Worm (Caenorhabditis elegans) whole organism, mixed stage, embryonic: Measurements from ENCODE around the gene F13D11.4.

Experiments used
- M03D4.4 ChIP-seq: sonication (generic microtip); optimal IDR thresholded peaks from 2 replicates; lab custom pipeline; 2017; ENCODE audit warnings: mild to moderate bottlenecking, missing genetic modification characterization, missing compliant biosample characterization
- bed-3 ChIP-seq: fragments of 200-800 bp; sonication (Bioruptor generic); optimal IDR thresholded peaks from 3 replicates; lab custom pipeline; 2018; ENCODE audit warnings: mild to moderate bottlenecking, missing genetic modification characterization, moderate library complexity, missing compliant biosample characterization
- blmp-1 ChIP-seq: fragments of 150-350 bp; optimal IDR thresholded peaks from 2 replicates; lab custom pipeline; 2014; ENCODE audit warnings: missing biosample characterization, missing genetic modification characterization
- ceh-39 ChIP-seq: fragments of 150-350 bp; optimal IDR thresholded peaks from 2 replicates; lab custom pipeline; 2014; ENCODE audit warnings: missing biosample characterization, missing genetic modification characterization
- ceh-43 ChIP-seq: fragments of 200-800 bp; sonication (Bioruptor generic); optimal IDR thresholded peaks from 2 replicates; lab custom pipeline; 2018; ENCODE audit warnings: mild to moderate bottlenecking, missing genetic modification characterization, moderate library complexity, missing compliant biosample characterization
- ceh-83 ChIP-seq: fragments of 200-800 bp; sonication (Bioruptor generic); optimal IDR thresholded peaks from 2 replicates; lab custom pipeline; 2018; ENCODE audit warnings: mild to moderate bottlenecking, missing genetic modification characterization, missing compliant biosample characterization
- ces-1 ChIP-seq: fragments of 150-350 bp; optimal IDR thresholded peaks from 2 replicates; lab custom pipeline; 2014; ENCODE audit warnings: missing biosample characterization, missing genetic modification reagents, missing genetic modification characterization
- cnd-1 ChIP-seq: fragments of 200-800 bp; sonication (Bioruptor generic); optimal IDR thresholded peaks from 2 replicates; lab custom pipeline; 2018; ENCODE audit warnings: mild to moderate bottlenecking, missing genetic modification characterization, missing compliant biosample characterization
- drap-1 ChIP-seq: fragments of 200-800 bp; sonication (Bioruptor generic); optimal IDR thresholded peaks from 3 replicates; lab custom pipeline; 2018; ENCODE audit warnings: mild to moderate bottlenecking, missing genetic modification characterization, missing compliant biosample characterization
- elt-1 ChIP-seq: sonication (generic microtip); optimal IDR thresholded peaks from 2 replicates; lab custom pipeline; 2017; ENCODE audit warnings: missing genetic modification characterization, mild to moderate bottlenecking, missing compliant biosample characterization, antibody characterized with exemption, moderate library complexity, borderline replicate concordance; ENCODE audit not compliant: insufficient read depth
- elt-3 ChIP-seq: fragments of 150-350 bp; optimal IDR thresholded peaks from 2 replicates; lab custom pipeline; 2014; ENCODE audit warnings: missing biosample characterization, missing genetic modification characterization
- flh-1 ChIP-seq: fragments of 200-800 bp; sonication (Bioruptor generic); optimal IDR thresholded peaks from 2 replicates; lab custom pipeline; 2018; ENCODE audit warnings: mild to moderate bottlenecking, missing genetic modification characterization, moderate library complexity, missing compliant biosample characterization
- ham-2 ChIP-seq: fragments of 200-800 bp; sonication (Bioruptor generic); optimal IDR thresholded peaks from 2 replicates; lab custom pipeline; 2018; ENCODE audit warnings: mild to moderate bottlenecking, missing genetic modification characterization, missing compliant biosample characterization
- hlh-1 ChIP-seq: fragments of 150-350 bp; optimal IDR thresholded peaks from 2 replicates; lab custom pipeline; 2014; ENCODE audit warnings: missing biosample characterization, missing genetic modification reagents, missing genetic modification characterization
- lin-13 ChIP-seq: fragments of 150-350 bp; optimal IDR thresholded peaks from 2 replicates; lab custom pipeline; 2014; ENCODE audit warnings: missing biosample characterization, missing genetic modification characterization
- lin-32 ChIP-seq: fragments of 200-800 bp; sonication (Bioruptor generic); optimal IDR thresholded peaks from 2 replicates; lab custom pipeline; 2018; ENCODE audit warnings: mild to moderate bottlenecking, missing genetic modification characterization, missing compliant biosample characterization
- lsy-2 ChIP-seq: fragments of 150-350 bp; optimal IDR thresholded peaks from 2 replicates; lab custom pipeline; 2014; ENCODE audit warnings: missing biosample characterization, missing genetic modification characterization
- mab-5 ChIP-seq: fragments of 150-350 bp; optimal IDR thresholded peaks from 2 replicates; lab custom pipeline; 2014; ENCODE audit warnings: missing biosample characterization, missing genetic modification characterization
- mep-1 ChIP-seq: fragments of 150-350 bp; optimal IDR thresholded peaks from 2 replicates; lab custom pipeline; 2017; ENCODE audit warnings: missing biosample characterization, missing genetic modification reagents, missing genetic modification characterization, inconsistent platforms
- mls-2 ChIP-seq: sonication (generic microtip); optimal IDR thresholded peaks from 2 replicates; lab custom pipeline; 2016; ENCODE audit warnings: mild to moderate bottlenecking, missing genetic modification characterization, moderate library complexity, missing compliant biosample characterization
- nhr-12 ChIP-seq: fragments of 150-350 bp; optimal IDR thresholded peaks from 2 replicates; lab custom pipeline; 2014; ENCODE audit warnings: missing biosample characterization, missing genetic modification characterization
- nhr-2 ChIP-seq: fragments of 150-350 bp; optimal IDR thresholded peaks from 2 replicates; lab custom pipeline; 2014; ENCODE audit warnings: missing biosample characterization, missing genetic modification characterization
- nhr-237 ChIP-seq: fragments of 150-350 bp; optimal IDR thresholded peaks from 2 replicates; lab custom pipeline; 2014; ENCODE audit warnings: missing biosample characterization, missing genetic modification characterization
- nhr-28 ChIP-seq: fragments of 150-350 bp; optimal IDR thresholded peaks from 2 replicates; lab custom pipeline; 2014; ENCODE audit warnings: missing biosample characterization, missing genetic modification characterization
- nhr-76 ChIP-seq: sonication (generic microtip); optimal IDR thresholded peaks from 2 replicates; lab custom pipeline; 2017; ENCODE audit warnings: missing biosample characterization, missing genetic modification characterization
- pha-4 ChIP-seq: fragments of 150-350 bp; optimal IDR thresholded peaks from 2 replicates; lab custom pipeline; 2018; ENCODE audit warnings: missing biosample characterization, missing genetic modification reagents, missing genetic modification characterization
- sem-2 ChIP-seq: fragments of 200-800 bp; sonication (Bioruptor generic); optimal IDR thresholded peaks from 2 replicates; lab custom pipeline; 2018; ENCODE audit warnings: mild to moderate bottlenecking, missing genetic modification characterization, missing compliant biosample characterization
- snpc-4 ChIP-seq: fragments of 150-350 bp; optimal IDR thresholded peaks from 2 replicates; lab custom pipeline; 2014; ENCODE audit warnings: missing biosample characterization, missing genetic modification characterization
- sptf-1 ChIP-seq: sonication (generic microtip); optimal IDR thresholded peaks from 2 replicates; lab custom pipeline; 2017; ENCODE audit warnings: mild to moderate bottlenecking, missing genetic modification characterization, moderate library complexity, missing compliant biosample characterization
- tbx-8 ChIP-seq: fragments of 200-800 bp; sonication (Bioruptor generic); optimal IDR thresholded peaks from 2 replicates; lab custom pipeline; 2018; ENCODE audit warnings: mild to moderate bottlenecking, missing genetic modification characterization, moderate library complexity, missing compliant biosample characterization
- unc-120 ChIP-seq: sonication (generic microtip); optimal IDR thresholded peaks from 2 replicates; lab custom pipeline; 2017; ENCODE audit warnings: missing genetic modification characterization, missing compliant biosample characterization; ENCODE audit not compliant: poor library complexity, severe bottlenecking
- unc-39 ChIP-seq: fragments of 150-350 bp; optimal IDR thresholded peaks from 2 replicates; lab custom pipeline; 2014; ENCODE audit warnings: missing biosample characterization, missing genetic modification characterization
- unc-62 ChIP-seq: fragments of 150-350 bp; optimal IDR thresholded peaks from 2 replicates; lab custom pipeline; 2014; ENCODE audit warnings: missing biosample characterization, missing genetic modification reagents, missing genetic modification characterization
- zip-8 ChIP-seq: fragments of 150-350 bp; optimal IDR thresholded peaks from 2 replicates; lab custom pipeline; 2014; ENCODE audit warnings: missing biosample characterization, missing genetic modification characterization
- ztf-11 ChIP-seq: fragments of 150-350 bp; optimal IDR thresholded peaks from 2 replicates; lab custom pipeline; 2014; ENCODE audit warnings: missing biosample characterization, missing genetic modification characterization

The F13D11.4 gene

DNA sequence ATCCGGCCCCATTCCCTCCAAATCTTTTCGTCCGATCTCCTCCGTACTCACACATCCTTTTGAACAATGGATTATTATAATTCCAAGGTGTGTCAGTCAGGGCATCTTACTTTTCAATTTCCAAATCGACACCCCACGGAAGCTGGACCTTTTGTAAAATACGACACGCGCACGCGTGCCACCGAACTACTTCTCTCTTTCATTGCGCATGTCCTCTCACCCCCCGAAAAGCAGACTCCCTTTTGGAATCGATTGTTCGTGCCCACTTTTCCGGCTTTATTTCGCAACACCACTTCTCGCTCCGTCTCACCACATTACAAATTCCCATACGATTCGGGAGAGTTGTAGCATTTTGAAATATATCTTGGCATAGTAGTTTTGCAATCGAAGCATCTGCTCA lies 12.7 kb upstream of the F13D11.4 start:
- peak; percentile 36 for TF ChIP-seq ces-1
- no peak for TF ChIP-seq unc-120 (tag; lab: Kevin White, UChicago)

DNA sequence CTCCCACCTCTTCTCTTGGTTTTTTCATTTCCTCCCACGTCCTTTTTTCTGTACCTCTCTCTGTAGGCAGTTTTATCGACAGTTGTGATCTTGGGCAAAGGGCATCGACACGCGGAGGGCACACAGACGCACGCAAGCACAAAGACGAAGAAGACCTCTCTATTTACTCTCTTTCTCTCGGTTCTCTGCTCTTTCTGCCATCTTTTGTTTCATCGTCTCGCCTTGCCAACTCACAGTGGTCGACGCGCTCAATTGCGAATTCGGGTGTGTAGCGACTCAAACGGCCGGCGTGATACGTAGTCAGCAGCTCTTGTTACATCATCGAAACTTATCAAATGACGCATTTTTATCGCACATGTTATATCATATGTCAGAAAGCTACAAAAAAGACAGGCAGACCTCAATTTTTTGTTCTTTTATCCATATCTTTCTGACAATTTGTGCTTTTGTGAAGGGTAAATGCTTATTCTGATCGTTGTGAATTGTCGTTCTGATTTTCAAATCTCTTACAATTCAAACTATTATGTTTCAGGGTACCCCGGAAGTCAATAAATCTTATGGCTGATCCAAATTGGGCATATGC lies 6.5 kb upstream of the F13D11.4 start, which contains the start of gene puf-9:
Gene puf-9 (plus strand): TSS at position 533 of the 583 bp plus-strand sequence.
- peak; percentile 77 for TF ChIP-seq elt-3
- peak; percentile 64 for TF ChIP-seq tbx-8
- TF ChIP-seq unc-120 (tag; lab: Kevin White, UChicago) = peak; percentile 82
- peak; percentile 32 for TF ChIP-seq nhr-12 (tag; lab: Kevin White, UChicago)
- TF ChIP-seq lsy-2 (tag; lab: Kevin White, UChicago) = peak; percentile 85
- peak; percentile 95 for TF ChIP-seq ceh-39
- TF ChIP-seq lin-32 (GFP tag; lab: Kevin White, UChicago) = no peak
- TF ChIP-seq ceh-83 (GFP tag; lab: Kevin White, UChicago) = no peak
- peak; percentile 86 for TF ChIP-seq mls-2 (tag; lab: Kevin White, UChicago)
- TF ChIP-seq snpc-4 (tag; lab: Kevin White, UChicago) = no peak
- TF ChIP-seq elt-1 (tag; lab: Kevin White, UChicago) = peak; percentile 58
- peak; percentile 9 for TF ChIP-seq mab-5 (tag; lab: Kevin White, UChicago)
- peak; percentile 82 for TF ChIP-seq sptf-1 (tag; lab: Kevin White, UChicago)
- peak; percentile 80 for TF ChIP-seq ztf-11 (tag; lab: Kevin White, UChicago)
- TF ChIP-seq ham-2 (GFP tag; lab: Kevin White, UChicago) = peak; percentile 55
- TF ChIP-seq lin-13 = peak; percentile 93
- no peak for TF ChIP-seq flh-1 (GFP tag; lab: Kevin White, UChicago)
- TF ChIP-seq blmp-1 = no peak
- peak; percentile 99 for TF ChIP-seq mep-1 (tag; lab: Kevin White, UChicago)
- peak; percentile 68 for TF ChIP-seq nhr-2 (tag; lab: Kevin White, UChicago)
- peak; percentile 80 for TF ChIP-seq unc-39 (tag; lab: Kevin White, UChicago)
- peak; percentile 15 for TF ChIP-seq nhr-76 (tag; lab: Kevin White, UChicago)
- TF ChIP-seq nhr-28 (tag; lab: Kevin White, UChicago) = no peak
- peak; percentile 83 for TF ChIP-seq drap-1 (GFP tag; lab: Kevin White, UChicago)
- TF ChIP-seq sem-2 (GFP tag; lab: Kevin White, UChicago) = no peak
- TF ChIP-seq hlh-1 (tag; lab: Kevin White, UChicago) = peak; percentile 87
- no peak for TF ChIP-seq bed-3 (GFP tag; lab: Kevin White, UChicago)
- peak; percentile 36 for TF ChIP-seq M03D4.4 (tag; lab: Kevin White, UChicago)
- TF ChIP-seq ces-1 = peak; percentile 53
- TF ChIP-seq ceh-43 = no peak
- TF ChIP-seq cnd-1 (tag; lab: Kevin White, UChicago) = peak; percentile 79
- TF ChIP-seq nhr-237 (tag; lab: Kevin White, UChicago) = peak; percentile 94
- TF ChIP-seq unc-62 (GFP tag; lab: Kevin White, UChicago) = peak; percentile 93
- peak; percentile 98 for TF ChIP-seq pha-4 (tag; lab: Kevin White, UChicago)
- TF ChIP-seq zip-8 (tag; lab: Kevin White, UChicago) = peak; percentile 61

DNA sequence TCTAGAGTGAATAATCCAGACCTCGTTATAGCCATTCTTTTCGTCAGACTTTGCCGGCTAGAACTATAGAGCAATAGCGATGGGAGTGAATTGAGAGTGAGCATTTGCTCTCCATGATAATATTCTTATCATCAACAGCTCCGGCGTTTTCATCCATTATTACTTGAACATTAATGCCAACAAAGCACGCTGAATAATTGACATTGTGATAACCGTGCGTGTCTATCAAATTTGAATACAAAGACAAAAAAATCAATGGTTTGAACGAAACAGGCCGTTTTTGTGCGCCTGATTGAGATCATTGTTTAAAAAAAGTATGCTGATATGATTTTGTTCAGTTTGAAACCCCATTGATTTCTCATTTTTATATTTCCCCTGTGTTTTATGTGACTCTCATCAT lies 5.0 kb upstream of the F13D11.4 start, which contains the start of gene dct-11:
Gene dct-11 (minus strand): TSS at position 136 of the 400 bp plus-strand sequence.
- TF ChIP-seq mep-1 (tag; lab: Kevin White, UChicago) = no peak
- TF ChIP-seq cnd-1 (tag; lab: Kevin White, UChicago) = no peak
- no peak for TF ChIP-seq nhr-76 (tag; lab: Kevin White, UChicago)
- TF ChIP-seq nhr-237 (tag; lab: Kevin White, UChicago) = no peak
- TF ChIP-seq mls-2 (tag; lab: Kevin White, UChicago) = no peak
- TF ChIP-seq ces-1 = no peak
- TF ChIP-seq blmp-1 = no peak
- no peak for TF ChIP-seq snpc-4 (tag; lab: Kevin White, UChicago)
- TF ChIP-seq sem-2 (GFP tag; lab: Kevin White, UChicago) = no peak
- TF ChIP-seq bed-3 (GFP tag; lab: Kevin White, UChicago) = no peak
- TF ChIP-seq unc-39 (tag; lab: Kevin White, UChicago) = no peak
- no peak for TF ChIP-seq lsy-2 (tag; lab: Kevin White, UChicago)
- no peak for TF ChIP-seq lin-13
